Worm (Caenorhabditis elegans): Measurements from ENCODE around the gene ing-3.

The ing-3 gene

DNA sequence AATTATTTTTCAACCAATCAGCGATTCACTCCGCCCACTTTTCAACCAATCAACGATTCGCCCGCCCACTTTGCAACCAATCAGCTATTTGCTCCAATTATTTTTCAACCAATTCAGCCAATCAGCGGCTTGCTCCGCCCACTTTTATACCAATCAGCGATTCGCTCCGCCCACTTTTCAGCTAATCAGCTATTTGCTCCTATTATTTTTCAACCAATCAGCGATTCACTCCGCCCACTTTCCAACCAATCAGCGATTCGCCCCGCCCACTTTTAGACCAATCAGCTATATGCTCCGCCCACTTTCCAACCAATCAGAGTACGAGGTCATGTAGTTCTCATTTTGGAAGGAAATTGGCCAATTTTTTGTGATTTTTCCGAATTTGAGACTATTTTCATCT lies 20.5 kb upstream of the ing-3 start:
- TF ChIP-seq dao-5 (tag; optimal IDR thresholded peaks at IDR 0.05) (no peak), W03F9.2 (tag; optimal IDR thresholded peaks at IDR 0.05) (no peak), him-1 (tag; optimal IDR thresholded peaks at IDR 0.05) (no peak)

- TF ChIP-seq W03F9.2 (tag; optimal IDR thresholded peaks at IDR 0.05) (no peak), dao-5 (tag; optimal IDR thresholded peaks at IDR 0.05) (no peak), him-1 (tag; optimal IDR thresholded peaks at IDR 0.05) (no peak)
Observed at ce11 chrII:13858352-13858751, 17.5 kb upstream of the ing-3 start.

DNA sequence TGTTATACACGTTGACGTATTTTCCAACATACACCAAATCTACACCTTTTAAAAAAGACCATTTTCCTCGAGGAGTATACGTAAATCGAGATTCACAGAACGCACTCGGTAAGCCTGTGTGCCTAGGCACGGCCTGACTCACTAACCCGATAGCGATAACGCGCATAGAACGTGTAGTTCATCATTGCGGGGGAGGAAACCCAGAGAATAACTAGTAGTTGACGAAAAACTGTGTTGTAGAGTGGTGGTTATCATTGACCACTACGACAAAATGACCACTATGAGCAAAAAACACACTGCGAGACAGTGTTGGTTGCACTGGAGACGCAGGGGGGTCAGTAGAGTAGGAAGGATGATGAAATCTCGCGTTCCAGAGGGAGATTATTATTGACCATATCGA lies 16.0 kb upstream of the ing-3 start:
- TF ChIP-seq him-1 (tag; optimal IDR thresholded peaks at IDR 0.05) (no peak), W03F9.2 (tag; optimal IDR thresholded peaks at IDR 0.05) (no peak), dao-5 (tag; optimal IDR thresholded peaks at IDR 0.05) (no peak)

ce11 chrII:13860900-13861299 lies 14.9 kb upstream of the ing-3 start:
- TF ChIP-seq W03F9.2 (tag; optimal IDR thresholded peaks at IDR 0.05) (no peak), him-1 (tag; optimal IDR thresholded peaks at IDR 0.05) (no peak), dao-5 (tag; optimal IDR thresholded peaks at IDR 0.05) (no peak)

- TF ChIP-seq dao-5 (tag; optimal IDR thresholded peaks at IDR 0.05) (no peak), W03F9.2 (tag; optimal IDR thresholded peaks at IDR 0.05) (no peak), him-1 (tag; optimal IDR thresholded peaks at IDR 0.05) (no peak)
Observed at ce11 chrII:13862453-13862852, 13.4 kb upstream of the ing-3 start.

ce11 chrII:13872191-13872889 lies 3.5 kb upstream of the ing-3 start, which contains the start of the genes cup-14 and ndub-8:
TSS of gene cup-14 (minus strand) at chrII:13872241.
TSS of gene ndub-8 (plus strand) at chrII:13872869.
- TF ChIP-seq him-1 (tag; optimal IDR thresholded peaks at IDR 0.05) (no peak), W03F9.2 (tag; optimal IDR thresholded peaks at IDR 0.05) (peak; percentile 89)

ce11 chrII:13877994-13878393 lies 2.2 kb downstream of the ing-3 start:
- TF ChIP-seq dao-5 (tag; optimal IDR thresholded peaks at IDR 0.05): no peak
- no peak for TF ChIP-seq W03F9.2 (tag; optimal IDR thresholded peaks at IDR 0.05)
- no peak for TF ChIP-seq him-1 (tag; optimal IDR thresholded peaks at IDR 0.05)

ce11 chrII:13879589-13879988 lies 3.8 kb downstream of the ing-3 start:
- TF ChIP-seq W03F9.2 (tag; optimal IDR thresholded peaks at IDR 0.05): no peak
- no peak for TF ChIP-seq dao-5 (tag; optimal IDR thresholded peaks at IDR 0.05)
- TF ChIP-seq him-1 (tag; optimal IDR thresholded peaks at IDR 0.05): no peak

DNA sequence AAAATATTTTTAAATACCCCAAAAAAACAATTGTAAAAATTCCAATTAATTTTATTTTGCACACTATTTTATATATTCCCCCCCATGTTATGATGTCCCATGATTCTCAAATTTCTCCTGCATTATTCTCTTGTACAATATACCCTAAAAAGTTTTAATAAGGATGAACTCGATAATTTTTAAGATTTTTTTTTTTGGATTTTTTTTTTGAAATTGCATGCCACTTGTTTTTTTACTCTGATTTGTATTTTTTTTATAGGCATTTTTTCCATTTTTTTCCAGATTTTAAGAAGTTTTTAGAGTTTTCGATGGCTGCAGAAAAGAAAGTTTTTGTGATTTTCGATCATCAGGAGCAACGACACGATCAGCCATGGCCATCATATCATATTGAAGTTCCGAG lies 6.6 kb downstream of the ing-3 start, which contains the start of gene hda-10:
hda-10 (plus strand) TSS at position 301 of the 400 bp plus-strand sequence.
- TF ChIP-seq W03F9.2 (tag; optimal IDR thresholded peaks at IDR 0.05) (no peak), him-1 (tag; optimal IDR thresholded peaks at IDR 0.05) (no peak)

DNA sequence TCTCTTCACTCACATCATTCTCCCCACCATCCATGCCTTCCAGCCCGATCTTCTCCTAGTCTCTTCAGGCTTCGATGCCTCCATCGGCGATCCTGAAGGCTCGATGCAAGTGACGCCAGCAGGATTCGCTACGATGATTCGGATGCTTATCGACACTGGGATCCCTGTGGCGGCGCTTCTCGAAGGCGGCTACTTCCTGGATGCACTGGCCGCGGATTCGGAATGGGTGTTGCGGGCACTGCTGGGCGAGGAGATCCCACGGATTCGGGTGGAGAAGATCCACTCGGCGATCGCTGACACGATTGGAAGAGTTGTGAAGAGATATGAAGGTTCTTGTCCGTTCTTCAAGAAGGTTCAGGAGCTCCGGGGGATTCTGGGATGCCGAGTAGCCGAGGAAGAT lies 10.6 kb downstream of the ing-3 start:
- TF ChIP-seq dao-5 (tag; optimal IDR thresholded peaks at IDR 0.05) (no peak), him-1 (tag; optimal IDR thresholded peaks at IDR 0.05) (no peak), W03F9.2 (tag; optimal IDR thresholded peaks at IDR 0.05) (no peak)

DNA sequence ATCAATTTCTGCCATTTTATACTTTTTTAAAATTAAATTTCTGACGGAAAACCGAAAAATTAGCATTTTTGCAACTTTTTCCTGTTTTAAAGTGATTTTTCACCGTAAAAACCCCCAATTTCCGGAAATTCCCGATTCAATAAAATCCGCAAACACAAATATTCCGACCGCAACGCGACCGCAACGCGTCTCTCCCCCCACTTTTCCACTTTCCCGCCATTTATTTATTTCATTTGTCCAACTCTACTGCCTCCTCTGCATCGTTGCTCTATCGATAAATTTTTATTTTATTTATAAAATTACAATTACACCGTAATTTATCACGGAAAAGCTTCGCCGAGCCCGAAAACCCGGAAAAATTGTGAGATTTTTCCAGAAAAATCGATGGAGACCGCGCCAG lies 12.4 kb downstream of the ing-3 start, which contains the start of gene mcd-1:
mcd-1 (plus strand) TSS at position 267 of the 400 bp plus-strand sequence.
- TF ChIP-seq W03F9.2 (tag; optimal IDR thresholded peaks at IDR 0.05) (peak; percentile 51), dao-5 (tag; optimal IDR thresholded peaks at IDR 0.05) (no peak)

ce11 chrII:13896279-13896774 lies 20.5 kb downstream of the ing-3 start:
- TF ChIP-seq W03F9.2 (tag; optimal IDR thresholded peaks at IDR 0.05): no peak
- no peak for TF ChIP-seq him-1 (tag; optimal IDR thresholded peaks at IDR 0.05)
- no peak for TF ChIP-seq dao-5 (tag; optimal IDR thresholded peaks at IDR 0.05)

DNA sequence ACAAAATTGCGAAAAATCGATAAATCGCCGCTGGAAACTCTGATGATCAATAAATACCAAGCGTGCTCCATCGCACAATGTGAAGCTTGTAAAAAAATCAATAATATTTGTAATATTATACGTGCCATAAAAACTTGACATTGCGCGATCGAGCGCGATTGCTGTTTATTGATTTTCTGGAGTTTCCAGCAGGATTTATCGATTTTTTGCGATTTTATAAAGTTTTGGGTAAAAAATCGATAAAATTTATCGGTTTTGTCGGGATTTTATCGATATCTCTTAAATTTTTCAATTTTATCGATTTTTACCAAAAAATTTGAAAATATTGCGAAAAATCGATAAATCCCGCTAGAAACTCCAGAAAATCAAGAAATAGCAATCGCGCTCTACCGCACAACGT lies 23.9 kb downstream of the ing-3 start:
- no peak for TF ChIP-seq W03F9.2 (tag; optimal IDR thresholded peaks at IDR 0.05)
- no peak for TF ChIP-seq him-1 (tag; optimal IDR thresholded peaks at IDR 0.05)
- TF ChIP-seq dao-5 (tag; optimal IDR thresholded peaks at IDR 0.05): no peak

DNA sequence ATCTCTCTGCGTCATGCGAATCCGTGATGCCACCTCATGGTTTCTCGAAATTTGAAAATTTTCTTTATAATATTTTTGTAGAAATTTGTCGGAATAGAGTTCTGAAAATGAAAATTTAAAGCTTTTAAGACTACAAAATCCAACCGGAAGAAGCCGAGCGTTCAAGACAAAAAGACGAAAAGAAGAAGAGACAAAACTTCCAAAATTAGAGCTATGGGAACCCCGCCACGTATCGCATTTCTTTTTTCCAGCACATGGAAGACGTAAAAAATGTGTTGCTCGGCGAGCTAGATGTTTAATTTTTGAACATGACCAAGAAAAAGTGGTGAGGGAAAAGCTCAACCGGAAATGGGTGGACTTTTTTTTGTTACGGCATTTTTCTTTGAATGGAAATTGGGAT lies 26.2 kb downstream of the ing-3 start, which contains the start of gene W02B8.1:
W02B8.1 (minus strand) TSS at position 101 of the 400 bp plus-strand sequence.
- no peak for TF ChIP-seq W03F9.2 (tag; optimal IDR thresholded peaks at IDR 0.05)
- no peak for TF ChIP-seq him-1 (tag; optimal IDR thresholded peaks at IDR 0.05)
- no peak for TF ChIP-seq dao-5 (tag; optimal IDR thresholded peaks at IDR 0.05)

DNA sequence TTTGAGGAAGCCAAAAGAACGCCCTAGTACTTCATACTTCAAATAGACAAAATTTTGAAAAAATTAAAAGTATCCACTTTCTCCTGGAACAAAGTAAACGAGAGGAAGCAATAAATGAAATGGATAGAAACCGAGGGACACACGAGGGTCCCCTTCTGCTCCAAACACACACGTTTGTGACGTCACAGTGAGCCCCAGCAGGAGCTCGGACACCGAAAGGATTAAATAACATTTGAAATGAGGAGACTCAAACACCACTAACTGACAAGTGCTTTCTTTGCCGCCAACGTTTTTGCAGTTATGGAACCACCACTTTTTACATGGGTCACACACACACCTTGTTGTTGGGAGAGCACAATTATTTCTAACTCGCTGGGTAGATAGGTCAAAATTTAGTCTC lies 27.6 kb downstream of the ing-3 start:
- TF ChIP-seq him-1 (tag; optimal IDR thresholded peaks at IDR 0.05): no peak
- no peak for TF ChIP-seq W03F9.2 (tag; optimal IDR thresholded peaks at IDR 0.05)
- no peak for TF ChIP-seq dao-5 (tag; optimal IDR thresholded peaks at IDR 0.05)

Measured in whole organism, L4/young adult.